Fruit fly (Drosophila melanogaster): ENCODE data around the gene CG15742.
A peak's percentile ranks its signal among the peaks of the same experiment; 100 is the strongest.

CG15742 gene

dm6 chrX:13233811-13234737 lies 24.2 kb downstream of the CG15742 start:
- no peak for TF ChIP-seq CG8478 (optimal IDR thresholded peaks at IDR 0.05)
- no peak for TF ChIP-seq CTCF (optimal IDR thresholded peaks at IDR 0.05)

- TF ChIP-seq CTCF (optimal IDR thresholded peaks at IDR 0.05) (no peak), CG8478 (optimal IDR thresholded peaks at IDR 0.05) (no peak)
These were observed 25.7 kb downstream of the CG15742 start for dm6 chrX:13232406-13233195.

dm6 chrX:13230974-13231373 lies 27.3 kb downstream of the CG15742 start:
- no peak for TF ChIP-seq CTCF (optimal IDR thresholded peaks at IDR 0.05)
- TF ChIP-seq CG8478 (optimal IDR thresholded peaks at IDR 0.05), result no peak

- TF ChIP-seq CG8478 (optimal IDR thresholded peaks at IDR 0.05) (no peak), CTCF (optimal IDR thresholded peaks at IDR 0.05) (no peak)
These were observed 28.5 kb downstream of the CG15742 start for dm6 chrX:13229824-13230223.

- TF ChIP-seq CTCF (optimal IDR thresholded peaks at IDR 0.05) (no peak), CG8478 (optimal IDR thresholded peaks at IDR 0.05) (no peak)
These were observed 29.1 kb downstream of the CG15742 start for dm6 chrX:13229217-13229616.

- TF ChIP-seq CG8478 (optimal IDR thresholded peaks at IDR 0.05) (no peak), CTCF (optimal IDR thresholded peaks at IDR 0.05) (no peak)
These were observed 30.1 kb downstream of the CG15742 start for dm6 chrX:13228208-13228606.

dm6 chrX:13227505-13228207 lies 30.6 kb downstream of the CG15742 start:
- TF ChIP-seq CG8478 (optimal IDR thresholded peaks at IDR 0.05) (no peak), CTCF (optimal IDR thresholded peaks at IDR 0.05) (no peak)

- TF ChIP-seq CTCF (optimal IDR thresholded peaks at IDR 0.05), result no peak
- TF ChIP-seq CG8478 (optimal IDR thresholded peaks at IDR 0.05), result no peak
These were observed 31.8 kb downstream of the CG15742 start for dm6 chrX:13226478-13226877.

dm6 chrX:13224846-13225245 lies 33.4 kb downstream of the CG15742 start:
- no peak for TF ChIP-seq CG8478 (optimal IDR thresholded peaks at IDR 0.05)
- TF ChIP-seq CTCF (optimal IDR thresholded peaks at IDR 0.05), result peak; percentile 70 to 85

- TF ChIP-seq CTCF (optimal IDR thresholded peaks at IDR 0.05) (no peak), CG8478 (optimal IDR thresholded peaks at IDR 0.05) (no peak)
These were observed 36.5 kb downstream of the CG15742 start for dm6 chrX:13221835-13222234.

dm6 chrX:13221311-13221710 lies 37.0 kb downstream of the CG15742 start:
- TF ChIP-seq CG8478 (optimal IDR thresholded peaks at IDR 0.05) (no peak), CTCF (optimal IDR thresholded peaks at IDR 0.05) (no peak)

- TF ChIP-seq CTCF (optimal IDR thresholded peaks at IDR 0.05) (no peak), CG8478 (optimal IDR thresholded peaks at IDR 0.05) (no peak)
These were observed 37.9 kb downstream of the CG15742 start for dm6 chrX:13220418-13220817.

dm6 chrX:13219290-13219689 lies 39.0 kb downstream of the CG15742 start:
- TF ChIP-seq CTCF (optimal IDR thresholded peaks at IDR 0.05) (no peak), CG8478 (optimal IDR thresholded peaks at IDR 0.05) (no peak)

- no peak for TF ChIP-seq CTCF (optimal IDR thresholded peaks at IDR 0.05)
These were observed 44.2 kb downstream of the CG15742 start for dm6 chrX:13214056-13214455.

- TF ChIP-seq CTCF (optimal IDR thresholded peaks at IDR 0.05) (no peak), CG8478 (optimal IDR thresholded peaks at IDR 0.05) (no peak)
These were observed 46.2 kb downstream of the CG15742 start, which contains the start of gene REG for dm6 chrX:13212138-13212481. Gene REG, plus strand, starts transcription at chrX:13212325.

All from S2 (cell line).